Fruit fly (Drosophila melanogaster) whole organism, prepupa: ENCODE results near the gene stv.

ENCODE experiments used
- CG10631 ChIP-seq: fragments of 200-800 bp; sonication (Bioruptor generic); optimal IDR thresholded peaks from 2 replicates; lab custom pipeline; 2016; ENCODE audit warnings: missing biosample characterization, missing genetic modification characterization
- CG10669 ChIP-seq: fragments of 200-800 bp; sonication (Bioruptor generic); optimal IDR thresholded peaks from 3 replicates; lab custom pipeline; 2018; ENCODE audit warnings: missing biosample characterization, mild to moderate bottlenecking, missing genetic modification characterization, moderate library complexity
- CG11762 ChIP-seq: fragments of 200-800 bp; sonication (Bioruptor generic); optimal IDR thresholded peaks from 3 replicates; lab custom pipeline; 2016; ENCODE audit warnings: missing biosample characterization, missing genetic modification characterization; ENCODE audit not compliant: insufficient read depth
- CG15336 ChIP-seq: fragments of 200-800 bp; sonication (Bioruptor generic); IDR thresholded peaks from 2 replicates; pipeline ENCODE4 v1.3.6; 2022; ENCODE audit warnings: missing biosample characterization, missing genetic modification characterization
- CG1621 ChIP-seq: fragments of 200-800 bp; sonication (Bioruptor generic); optimal IDR thresholded peaks from 3 replicates; lab custom pipeline; 2018; ENCODE audit warnings: missing biosample characterization, mild to moderate bottlenecking, missing genetic modification characterization
- CG16779 ChIP-seq: fragments of 200-800 bp; sonication (Bioruptor generic); optimal IDR thresholded peaks from 3 replicates; lab custom pipeline; 2017; ENCODE audit warnings: missing biosample characterization, mild to moderate bottlenecking, missing genetic modification characterization
- CG31627 ChIP-seq: fragments of 200-800 bp; sonication (Bioruptor generic); optimal IDR thresholded peaks from 3 replicates; lab custom pipeline; 2016; ENCODE audit warnings: missing biosample characterization, missing genetic modification characterization
- CG32006 ChIP-seq: fragments of 200-800 bp; sonication (Bioruptor generic); optimal IDR thresholded peaks from 3 replicates; lab custom pipeline; 2017; ENCODE audit warnings: missing biosample characterization, mild to moderate bottlenecking, missing genetic modification characterization
- CG34406 ChIP-seq: fragments of 200-800 bp; sonication (Bioruptor generic); optimal IDR thresholded peaks from 3 replicates; lab custom pipeline; 2016; ENCODE audit warnings: missing biosample characterization, missing genetic modification characterization
- CG3919 ChIP-seq: fragments of 200-800 bp; sonication (Bioruptor generic); optimal IDR thresholded peaks from 3 replicates; lab custom pipeline; 2016; ENCODE audit warnings: missing biosample characterization, missing genetic modification characterization
- CG4318 ChIP-seq: fragments of 200-800 bp; sonication (Bioruptor generic); optimal IDR thresholded peaks from 3 replicates; lab custom pipeline; 2017; ENCODE audit warnings: missing biosample characterization, mild to moderate bottlenecking, missing genetic modification characterization
- CG6163 ChIP-seq: fragments of 200-800 bp; sonication (Bioruptor generic); IDR thresholded peaks from 3 replicates; pipeline ENCODE4 v1.3.6; 2022; ENCODE audit warnings: missing biosample characterization, missing genetic modification characterization
- CG6276 ChIP-seq: fragments of 200-800 bp; sonication (Bioruptor generic); optimal IDR thresholded peaks from 2 replicates; lab custom pipeline; 2017; ENCODE audit warnings: missing biosample characterization, mild to moderate bottlenecking, missing genetic modification characterization
- CG6792 ChIP-seq: fragments of 200-800 bp; sonication (Bioruptor generic); optimal IDR thresholded peaks from 3 replicates; lab custom pipeline; 2016; ENCODE audit warnings: missing biosample characterization, missing genetic modification characterization
- CG6808 ChIP-seq: fragments of 200-800 bp; sonication (Bioruptor generic); optimal IDR thresholded peaks from 3 replicates; lab custom pipeline; 2017; ENCODE audit warnings: missing biosample characterization, missing genetic modification characterization, mild to moderate bottlenecking, moderate library complexity, missing genetic modification reagents
- CG6854 ChIP-seq: fragments of 200-800 bp; sonication (Bioruptor generic); optimal IDR thresholded peaks from 2 replicates; lab custom pipeline; 2017; ENCODE audit warnings: missing biosample characterization, mild to moderate bottlenecking, missing genetic modification characterization
- CG7368 ChIP-seq: fragments of 200-800 bp; sonication (Bioruptor generic); optimal IDR thresholded peaks from 3 replicates; lab custom pipeline; 2016; ENCODE audit warnings: missing biosample characterization, missing genetic modification characterization
- CG8119 ChIP-seq: fragments of 200-800 bp; sonication (Bioruptor generic); IDR thresholded peaks from 3 replicates; pipeline ENCODE4 v1.3.6; 2022; ENCODE audit warnings: missing biosample characterization, missing genetic modification characterization
- CG8319 ChIP-seq: fragments of 200-800 bp; sonication (Bioruptor generic); optimal IDR thresholded peaks from 3 replicates; lab custom pipeline; 2016; ENCODE audit warnings: missing biosample characterization, missing genetic modification characterization
- CG8632 ChIP-seq: fragments of 200-800 bp; sonication (Bioruptor generic); optimal IDR thresholded peaks from 3 replicates; lab custom pipeline; 2016; ENCODE audit warnings: missing biosample characterization, missing genetic modification characterization
- Eip78C ChIP-seq: fragments of 200-800 bp; sonication (Bioruptor generic); peaks from one replicate; lab custom pipeline; 2016; ENCODE audit warnings: missing biosample characterization, missing genetic modification characterization
- Ets96B ChIP-seq: fragments of 200-800 bp; optimal IDR thresholded peaks from 2 replicates; lab custom pipeline; 2019; ENCODE audit warnings: missing biosample characterization, mild to moderate bottlenecking, missing genetic modification characterization, moderate library complexity
- Gug ChIP-seq: fragments of 200-800 bp; sonication (Bioruptor generic); IDR thresholded peaks from 2 replicates; pipeline ENCODE4 v1.3.6; 2022; ENCODE audit warnings: missing biosample characterization, missing genetic modification characterization
- Hr38 ChIP-seq: sonication (Bioruptor generic); optimal IDR thresholded peaks from 2 replicates; lab custom pipeline; 2016; ENCODE audit warnings: missing biosample characterization, missing genetic modification characterization
- Hr39 ChIP-seq: fragments of 200-800 bp; sonication (Bioruptor generic); optimal IDR thresholded peaks from 2 replicates; lab custom pipeline; 2016; ENCODE audit warnings: missing biosample characterization, missing genetic modification characterization
- Hr4 ChIP-seq: fragments of 200-800 bp; sonication (Bioruptor generic); optimal IDR thresholded peaks from 3 replicates; lab custom pipeline; 2016; ENCODE audit warnings: missing biosample characterization, missing genetic modification characterization
- Met ChIP-seq: fragments of 200-800 bp; sonication (Bioruptor generic); optimal IDR thresholded peaks from 3 replicates; lab custom pipeline; 2016; ENCODE audit warnings: missing biosample characterization, missing genetic modification characterization
- Smox ChIP-seq: fragments of 200-800 bp; sonication (Bioruptor generic); optimal IDR thresholded peaks from 3 replicates; lab custom pipeline; 2016; ENCODE audit warnings: missing biosample characterization, missing genetic modification characterization
- Sox102F ChIP-seq: fragments of 200-800 bp; sonication (Bioruptor generic); optimal IDR thresholded peaks from 2 replicates; lab custom pipeline; 2016; ENCODE audit warnings: missing biosample characterization, mild to moderate bottlenecking, missing genetic modification characterization
- Sox14 ChIP-seq: fragments of 200-800 bp; sonication (Bioruptor generic); optimal IDR thresholded peaks from 3 replicates; lab custom pipeline; 2016; ENCODE audit warnings: missing biosample characterization, missing genetic modification characterization
- Sox15 ChIP-seq: fragments of 200-800 bp; sonication (Bioruptor generic); optimal IDR thresholded peaks from 3 replicates; lab custom pipeline; 2016; ENCODE audit warnings: missing biosample characterization, missing genetic modification characterization
- achi ChIP-seq: fragments of 200-800 bp; sonication (Bioruptor generic); optimal IDR thresholded peaks from 3 replicates; lab custom pipeline; 2016; ENCODE audit warnings: missing biosample characterization, missing genetic modification characterization
- acj6 ChIP-seq: fragments of 200-800 bp; sonication (Bioruptor generic); optimal IDR thresholded peaks from 3 replicates; lab custom pipeline; 2016; ENCODE audit warnings: missing biosample characterization, missing genetic modification characterization
- cyc ChIP-seq: fragments of 200-800 bp; sonication (Bioruptor generic); optimal IDR thresholded peaks from 3 replicates; lab custom pipeline; 2016; ENCODE audit warnings: missing biosample characterization, missing genetic modification characterization
- dac ChIP-seq: fragments of 200-800 bp; sonication (Bioruptor generic); optimal IDR thresholded peaks from 2 replicates; lab custom pipeline; 2017; ENCODE audit warnings: missing biosample characterization, mild to moderate bottlenecking, missing genetic modification characterization
- dsx ChIP-seq: fragments of 200-800 bp; optimal IDR thresholded peaks from 3 replicates; lab custom pipeline; 2019; ENCODE audit warnings: missing biosample characterization, mild to moderate bottlenecking, missing genetic modification characterization, moderate library complexity; ENCODE audit not compliant: poor library complexity, severe bottlenecking
- esn ChIP-seq: fragments of 200-800 bp; sonication (Bioruptor generic); optimal IDR thresholded peaks from 2 replicates; lab custom pipeline; 2016; ENCODE audit warnings: missing biosample characterization, mild to moderate bottlenecking, missing genetic modification characterization, moderate library complexity
- net ChIP-seq: fragments of 200-800 bp; sonication (Bioruptor generic); optimal IDR thresholded peaks from 3 replicates; lab custom pipeline; 2016; ENCODE audit warnings: missing biosample characterization, missing genetic modification characterization
- pdm3 ChIP-seq: fragments of 200-800 bp; sonication (Bioruptor generic); optimal IDR thresholded peaks from 3 replicates; lab custom pipeline; 2016; ENCODE audit warnings: missing biosample characterization, missing genetic modification characterization
- salr ChIP-seq, 2 experiments: fragments of 200-800 bp; sonication (Bioruptor generic); optimal IDR thresholded peaks; 3 replicates each; lab custom pipeline; 2016 to 2018; ENCODE audit warnings: missing biosample characterization in 2 of 2, missing genetic modification characterization in 2 of 2, mild to moderate bottlenecking in 1 of 2
- spab ChIP-seq: fragments of 200-800 bp; sonication (Bioruptor generic); optimal IDR thresholded peaks from 2 replicates; lab custom pipeline; 2017; ENCODE audit warnings: missing biosample characterization, mild to moderate bottlenecking, missing genetic modification characterization, missing genetic modification reagents
- ss ChIP-seq, 2 experiments: fragments of 200-800 bp; sonication (Bioruptor generic); optimal IDR thresholded peaks; 2 replicates in 1 of 2; 3 replicates in 1 of 2; lab custom pipeline; 2017 to 2018; ENCODE audit warnings: mild to moderate bottlenecking in 2 of 2, missing biosample characterization in 2 of 2, missing genetic modification characterization in 2 of 2, moderate library complexity in 1 of 2
- topi ChIP-seq: fragments of 200-800 bp; sonication (Bioruptor generic); optimal IDR thresholded peaks from 3 replicates; lab custom pipeline; 2016; ENCODE audit warnings: missing biosample characterization, missing genetic modification characterization
- vri ChIP-seq: fragments of 200-800 bp; sonication (Bioruptor generic); optimal IDR thresholded peaks from 3 replicates; lab custom pipeline; 2016; ENCODE audit warnings: missing biosample characterization, mild to moderate bottlenecking, missing genetic modification characterization

stv gene

DNA sequence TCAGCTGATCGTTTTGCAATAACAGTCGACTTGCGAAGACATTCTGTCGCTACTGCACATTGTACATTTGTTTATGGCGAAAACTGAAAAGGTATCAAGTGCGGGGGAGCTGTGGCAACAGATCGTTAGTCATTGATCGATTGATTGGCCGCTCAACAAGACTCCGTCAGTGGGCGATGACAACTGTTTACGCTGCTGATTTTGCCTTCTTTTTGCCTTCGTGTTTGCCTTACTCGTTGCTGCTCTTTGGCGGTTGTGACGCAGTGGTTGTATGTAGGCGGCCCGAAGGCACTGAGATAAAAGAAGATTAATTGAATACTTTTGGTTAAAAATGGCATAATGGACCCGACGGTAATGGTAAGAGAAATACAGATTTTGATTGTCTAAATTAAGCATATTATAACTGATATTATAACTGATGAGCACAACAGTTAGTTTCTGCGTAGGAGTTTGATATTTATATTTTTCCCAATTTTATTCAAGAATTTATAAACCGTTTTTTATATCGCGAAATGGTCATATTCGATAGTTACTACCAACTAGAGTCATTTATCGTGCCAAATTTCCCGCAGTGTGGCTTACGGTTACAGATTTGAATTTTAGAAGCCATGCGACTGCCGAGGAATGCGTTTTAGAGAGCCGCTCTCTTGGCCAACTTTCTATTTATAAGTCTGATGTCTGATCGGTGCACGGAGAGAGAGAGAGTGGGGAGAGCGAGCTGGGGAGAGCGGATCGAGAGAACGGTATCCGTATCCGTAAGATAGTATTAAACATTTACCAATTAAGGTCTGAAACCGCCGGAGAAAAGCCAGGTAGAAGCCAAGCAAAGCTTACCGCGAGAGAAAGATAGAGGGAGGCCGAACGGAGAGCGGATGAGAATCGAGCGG is 532 bp upstream of the stv start (continued):
- TF ChIP-seq Hr4 (GFP tag; lab: Kevin White, UChicago) (peak; percentile 94), Met (GFP tag; lab: Kevin White, UChicago) (peak; percentile 90), CG4318 (GFP tag; lab: Kevin White, UChicago) (peak; percentile 94), CG6792 (peak; percentile 91), CG11762 (GFP tag; lab: Kevin White, UChicago) (peak; percentile 92), Sox102F (peak; percentile 76), CG6854 (GFP tag; lab: Kevin White, UChicago) (no peak), Eip78C (GFP tag; lab: Kevin White, UChicago) (peak; percentile 99), Smox (GFP tag; lab: Kevin White, UChicago) (peak; percentile 86), CG10669 (GFP tag; lab: Kevin White, UChicago) (peak; percentile 89), CG16779 (tag; lab: Kevin White, UChicago) (peak; percentile 82), Gug (GFP tag; lab: Robert Waterston, UW) (peak; percentile 89), vri (GFP tag; lab: Kevin White, UChicago) (peak; percentile 62), CG7368 (GFP tag; lab: Kevin White, UChicago) (peak; percentile 76), Hr38 (GFP tag; lab: Kevin White, UChicago) (no peak), acj6 (GFP tag; lab: Kevin White, UChicago) (peak; percentile 95), Sox15 (GFP tag; lab: Kevin White, UChicago) (peak; percentile 80), CG6276 (peak; percentile 97), esn (GFP tag; lab: Kevin White, UChicago) (peak; percentile 95), dac (GFP tag; lab: Kevin White, UChicago) (peak; percentile 88), salr (GFP tag; optimal IDR thresholded peaks at IDR 0.05; lab: Kevin White, UChicago) (peak; percentile 77 to 98), CG10631 (GFP tag; lab: Kevin White, UChicago) (peak; percentile 93), CG31627 (peak; percentile 76), CG32006 (GFP tag; lab: Kevin White, UChicago) (peak; percentile 98), pdm3 (peak; percentile 91), CG34406 (peak; percentile 93)

DNA sequence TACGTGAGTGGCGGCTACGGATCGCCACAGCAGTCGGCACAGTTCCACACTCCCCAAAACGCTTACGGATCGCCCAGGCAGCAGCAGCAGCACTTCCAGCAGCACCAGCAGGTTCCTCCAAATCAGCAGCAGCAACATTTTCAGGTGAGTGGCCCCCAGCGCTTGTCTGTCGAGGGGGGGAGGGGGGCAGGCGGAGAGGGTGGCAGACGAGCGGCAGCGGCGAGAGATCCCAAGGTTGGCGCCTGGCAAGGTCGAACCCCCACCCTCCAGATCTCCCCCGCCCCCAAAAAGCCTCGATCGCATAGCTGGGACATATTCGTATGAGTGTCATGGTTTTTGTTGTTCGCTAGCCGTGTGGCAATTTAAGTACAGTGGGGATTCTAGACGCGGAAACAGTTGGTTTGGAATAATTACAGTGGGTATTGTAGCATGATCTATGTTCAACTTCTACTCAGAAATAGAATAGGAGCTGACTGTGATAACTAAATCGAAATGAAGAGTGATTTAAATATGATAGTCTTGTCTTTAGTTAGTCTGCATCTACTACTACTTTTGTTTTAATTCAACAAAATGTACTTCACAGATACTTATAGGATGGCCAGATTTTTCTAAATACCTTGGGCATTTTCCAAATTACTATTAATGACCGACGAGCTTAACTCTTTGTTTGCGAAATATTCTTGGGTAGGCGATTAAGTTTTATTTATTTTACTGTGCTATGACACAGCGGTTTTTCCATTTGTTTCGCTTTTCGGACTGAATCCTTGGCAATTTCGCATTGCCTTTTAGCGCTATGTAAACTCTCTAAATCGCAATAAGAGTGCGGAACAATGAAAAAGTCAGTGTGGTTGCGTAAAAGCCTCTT is 1.2 kb downstream of the stv start:
- TF ChIP-seq cyc (GFP tag; lab: Kevin White, UChicago): peak; percentile 31
- TF ChIP-seq ss (GFP tag; optimal IDR thresholded peaks at IDR 0.05; lab: Kevin White, UChicago): peak in 1 of 2 experiments; percentile 23
- peak; percentile 24 for TF ChIP-seq pdm3
- no peak for TF ChIP-seq net (GFP tag; lab: Kevin White, UChicago)
- peak; percentile 5 for TF ChIP-seq Ets96B (tag; lab: Kevin White, UChicago)
- no peak for TF ChIP-seq CG8319 (GFP tag; lab: Kevin White, UChicago)
- TF ChIP-seq Sox14 (GFP tag; lab: Kevin White, UChicago): peak; percentile 5
- no peak for TF ChIP-seq CG8119 (GFP tag; lab: Robert Waterston, UW)
- peak; percentile 47 for TF ChIP-seq Hr39
- TF ChIP-seq CG15336 (GFP tag; lab: Robert Waterston, UW): no peak
- TF ChIP-seq CG3919 (GFP tag; lab: Kevin White, UChicago): peak; percentile 46
- TF ChIP-seq CG31627: peak; percentile 50
- peak; percentile 78 for TF ChIP-seq Eip78C (GFP tag; lab: Kevin White, UChicago)
- peak; percentile 30 for TF ChIP-seq CG32006 (GFP tag; lab: Kevin White, UChicago)
- peak; percentile 13 for TF ChIP-seq CG6792
- peak; percentile 14 for TF ChIP-seq CG6808 (GFP tag; lab: Kevin White, UChicago)
- peak; percentile 26 for TF ChIP-seq CG8632 (GFP tag; lab: Kevin White, UChicago)
- peak; percentile 11 for TF ChIP-seq Sox102F
- peak; percentile 16 for TF ChIP-seq CG34406
- peak; percentile 64 for TF ChIP-seq esn (GFP tag; lab: Kevin White, UChicago)
- TF ChIP-seq CG6163 (GFP tag; lab: Robert Waterston, UW): peak; percentile 41; the same call in 1 of the 3 replicates
- TF ChIP-seq CG1621: peak; percentile 48
- TF ChIP-seq Sox15 (GFP tag; lab: Kevin White, UChicago): peak; percentile 26
- TF ChIP-seq CG10669 (GFP tag; lab: Kevin White, UChicago): peak; percentile 47
- TF ChIP-seq dsx: peak; percentile 1
- TF ChIP-seq spab: no peak
- peak; percentile 6 for TF ChIP-seq Smox (GFP tag; lab: Kevin White, UChicago)
- TF ChIP-seq achi (GFP tag; lab: Kevin White, UChicago): peak; percentile 10
- peak; percentile 21 for TF ChIP-seq topi
